Fruit fly (Drosophila melanogaster): Measurements from ENCODE around the gene CG6650.
A peak's percentile ranks its signal among the peaks of the same experiment; 100 is the strongest.

The CG6650 gene

dm6 chr3L:14053073-14053643 lies 21.9 kb downstream of the CG6650 start, which contains the start of the genes CG13484 and Frl (continued):
- TF ChIP-seq HLH54F (GFP tag; optimal IDR thresholded peaks at IDR 0.05) = no peak
- no peak for TF ChIP-seq CG4404 (GFP tag; IDR thresholded peaks at IDR 0.05)
- peak; percentile 42 for TF ChIP-seq twi (tag; optimal IDR thresholded peaks at IDR 0.05)
- TF ChIP-seq CG11723 (GFP tag; optimal IDR thresholded peaks at IDR 0.05) = no peak
- no peak for TF ChIP-seq Hand (GFP tag; optimal IDR thresholded peaks at IDR 0.05)
- TF ChIP-seq CG1832 (GFP tag; optimal IDR thresholded peaks at IDR 0.05) = no peak
- TF ChIP-seq Deaf1 (tag; optimal IDR thresholded peaks at IDR 0.05) = peak; percentile 87
- peak; percentile 51; the same call in 2 of the 3 replicates for TF ChIP-seq row (GFP tag; IDR thresholded peaks at IDR 0.05)
- no peak for TF ChIP-seq gsb (GFP tag; IDR thresholded peaks at IDR 0.05)
- TF ChIP-seq CG6175 (GFP tag; IDR thresholded peaks at IDR 0.05) = no peak
- TF ChIP-seq CrebB (tag; optimal IDR thresholded peaks at IDR 0.05) = peak; percentile 60
- peak; percentile 59 for TF ChIP-seq CG10543 (GFP tag; optimal IDR thresholded peaks at IDR 0.05)
- TF ChIP-seq CG6854 (GFP tag; optimal IDR thresholded peaks at IDR 0.05) = no peak
- no peak for TF ChIP-seq CG3407 (GFP tag; optimal IDR thresholded peaks at IDR 0.05)
- TF ChIP-seq CG1602 (GFP tag; optimal IDR thresholded peaks at IDR 0.05) = no peak
- TF ChIP-seq CG31224 (GFP tag; IDR thresholded peaks at IDR 0.05) = no peak
- peak; percentile 59 for TF ChIP-seq Mad (GFP tag; optimal IDR thresholded peaks at IDR 0.05)
- TF ChIP-seq CG14667 (GFP tag; IDR thresholded peaks at IDR 0.05) = no peak
- TF ChIP-seq Poxn (GFP tag; IDR thresholded peaks at IDR 0.05) = no peak
- no peak for TF ChIP-seq CG10274 (GFP tag; optimal IDR thresholded peaks at IDR 0.05)
- TF ChIP-seq mirr (GFP tag; optimal IDR thresholded peaks at IDR 0.05) = peak; percentile 32
- no peak for TF ChIP-seq Elba2 (GFP tag; optimal IDR thresholded peaks at IDR 0.05)
- TF ChIP-seq hbn (GFP tag; IDR thresholded peaks at IDR 0.05; ENCODE audit: partially characterized antibody) = no peak
- TF ChIP-seq al (GFP tag; IDR thresholded peaks at IDR 0.05) = no peak
- TF ChIP-seq Hr39 (optimal IDR thresholded peaks at IDR 0.05) = no peak
- TF ChIP-seq CG16779 (GFP tag; IDR thresholded peaks at IDR 0.05) = 0 out of 2 replicates have a peak, but pooled peaks have one; percentile 15
- TF ChIP-seq Ada2b (GFP tag; IDR thresholded peaks at IDR 0.05) = no peak
- TF ChIP-seq CG15011 (GFP tag; optimal IDR thresholded peaks at IDR 0.05) = no peak
- TF ChIP-seq repo (GFP tag; optimal IDR thresholded peaks at IDR 0.05) = peak; percentile 41
- no peak for TF ChIP-seq chn (GFP tag; optimal IDR thresholded peaks at IDR 0.05)
- peak; percentile 72 for TF ChIP-seq Abd-B (GFP tag; optimal IDR thresholded peaks at IDR 0.05)
- TF ChIP-seq CG34422 (GFP tag; IDR thresholded peaks at IDR 0.05) = peak; percentile 82
- TF ChIP-seq CG12236 (GFP tag; optimal IDR thresholded peaks at IDR 0.05) = no peak
- peak; percentile 35 for TF ChIP-seq CG30020 (tag; optimal IDR thresholded peaks at IDR 0.05)
- TF ChIP-seq CG11696 (GFP tag; IDR thresholded peaks at IDR 0.05) = no peak
- TF ChIP-seq wdn (GFP tag; IDR thresholded peaks at IDR 0.05) = peak; percentile 11; the same call in 1 of the 2 replicates
- TF ChIP-seq lov (optimal IDR thresholded peaks at IDR 0.05) = no peak
- TF ChIP-seq lov (GFP tag; IDR thresholded peaks at IDR 0.05) = no peak
- no peak for TF ChIP-seq ham (GFP tag; IDR thresholded peaks at IDR 0.05)
- TF ChIP-seq CG15269 (tag; optimal IDR thresholded peaks at IDR 0.05) = peak; percentile 3
- peak; percentile 61 for TF ChIP-seq PHDP (tag; optimal IDR thresholded peaks at IDR 0.05)
- no peak for TF ChIP-seq CG2875 (GFP tag; optimal IDR thresholded peaks at IDR 0.05)
- peak; percentile 32 for TF ChIP-seq scrt (GFP tag; optimal IDR thresholded peaks at IDR 0.05)
- peak; percentile 31 for TF ChIP-seq her (GFP tag; optimal IDR thresholded peaks at IDR 0.05)
- TF ChIP-seq CG5953 (GFP tag; IDR thresholded peaks at IDR 0.05) = no peak
- TF ChIP-seq chm (GFP tag; IDR thresholded peaks at IDR 0.05) = peak; percentile 81
- peak; percentile 40; the same call in 1 of the 2 replicates for TF ChIP-seq inv (GFP tag; IDR thresholded peaks at IDR 0.05; ENCODE audit: partially characterized antibody)
- TF ChIP-seq Mes4 (GFP tag; optimal IDR thresholded peaks at IDR 0.05) = peak; percentile 43
- no peak for TF ChIP-seq CG9215 (GFP tag; IDR thresholded peaks at IDR 0.05)
- peak; percentile 2 for TF ChIP-seq CG7556 (GFP tag; optimal IDR thresholded peaks at IDR 0.05)
- TF ChIP-seq TFAM (GFP tag; optimal IDR thresholded peaks at IDR 0.05) = no peak
- no peak for TF ChIP-seq tin (GFP tag; optimal IDR thresholded peaks at IDR 0.05)

All from whole organism, embryonic.